Fruit fly (Drosophila melanogaster) S2 (cell line): Measurements from ENCODE around the gene Cpr78Ca.

Experiments
- CG8478 ChIP-seq: fragments of >200 bp; optimal IDR thresholded peaks from 2 replicates; lab custom pipeline; 2018
- CTCF ChIP-seq, 2 experiments: fragments of >200 bp; optimal IDR thresholded peaks; 2 replicates each; lab custom pipeline; 2018

DNA sequence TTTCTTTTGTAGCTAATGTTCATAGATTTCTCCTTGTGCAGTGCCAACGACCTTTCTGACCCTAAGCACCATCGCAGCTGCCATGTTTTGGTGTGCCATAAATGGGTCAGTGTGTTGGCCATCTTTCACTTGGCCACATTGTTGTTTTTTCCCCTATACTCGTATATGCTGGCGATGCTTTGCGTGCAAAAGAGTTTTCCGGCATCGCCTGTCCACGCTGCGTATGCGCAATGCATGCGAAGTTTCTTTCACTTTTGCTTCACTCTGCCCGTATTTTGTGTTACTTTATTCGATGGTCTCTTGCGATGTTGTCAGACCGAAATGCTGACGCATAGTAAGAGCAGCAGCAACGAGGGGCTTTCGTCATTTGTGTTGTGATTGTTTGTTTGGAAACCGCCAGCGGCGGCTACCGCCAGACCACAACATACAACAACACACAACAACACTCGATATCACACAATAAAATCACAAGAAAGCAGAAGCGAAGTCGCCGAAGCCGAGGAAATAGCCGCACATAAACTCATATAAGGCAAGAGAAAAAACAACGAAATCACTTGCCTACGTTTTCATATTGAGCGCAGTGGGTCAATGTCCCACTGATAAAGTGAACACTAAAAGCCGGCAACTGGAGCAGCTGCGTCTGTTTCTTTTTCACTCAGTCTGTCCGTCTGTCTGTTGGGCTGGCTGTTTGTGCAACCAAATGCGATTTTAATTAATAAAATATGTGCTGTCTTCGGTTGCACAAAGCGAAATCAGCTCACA lies 31.0 kb downstream of the Cpr78Ca start:
- TF ChIP-seq CG8478 (lab: Kevin White, UChicago) (no peak), CTCF (optimal IDR thresholded peaks at IDR 0.05; lab: Kevin White, UChicago) (no peak)
